Worm (Caenorhabditis elegans) whole organism, dauer: ENCODE measurements around the gene Y32F6A.5.

Source experiments
- unc-62 ChIP-seq: sonication (generic microtip); optimal IDR thresholded peaks from 2 replicates; lab custom pipeline; 2017; ENCODE audit warnings: missing biosample characterization, missing genetic modification reagents, missing genetic modification characterization

Y32F6A.5 gene

ce11 chrV:10453466-10453865 lies at the start of gene Y32F6A.5:
Gene Y32F6A.5 (minus strand): TSS chrV:10453605.
- no peak for TF ChIP-seq unc-62 (GFP tag; lab: Kevin White, UChicago)

- no peak for TF ChIP-seq unc-62 (GFP tag; lab: Kevin White, UChicago)
These were observed 49.6 kb upstream of the Y32F6A.5 start, which contains the start of gene C35A5.11 for ce11 chrV:10503011-10503410. Gene C35A5.11 (minus strand): TSS chrV:10503111.

ce11 chrV:10501295-10501694 lies 47.9 kb upstream of the Y32F6A.5 start, which contains the start of gene C35A5.3:
Gene C35A5.3 (minus strand): TSS chrV:10501395.
- TF ChIP-seq unc-62 (GFP tag; lab: Kevin White, UChicago): no peak

ce11 chrV:10496733-10497132 lies 43.3 kb upstream of the Y32F6A.5 start, which contains the start of gene C35A5.4:
Gene C35A5.4 (plus strand): TSS chrV:10497033.
- no peak for TF ChIP-seq unc-62 (GFP tag; lab: Kevin White, UChicago)

ce11 chrV:10493150-10493549 lies 39.7 kb upstream of the Y32F6A.5 start, which contains the start of gene ugt-33:
Gene ugt-33 (plus strand): TSS chrV:10493409.
- no peak for TF ChIP-seq unc-62 (GFP tag; lab: Kevin White, UChicago)

ce11 chrV:10491443-10491842 lies 38.0 kb upstream of the Y32F6A.5 start, which contains the start of gene aqp-5:
Gene aqp-5 (plus strand): TSS chrV:10491743.
- no peak for TF ChIP-seq unc-62 (GFP tag; lab: Kevin White, UChicago)

- TF ChIP-seq unc-62 (GFP tag; lab: Kevin White, UChicago): no peak
These were observed 36.6 kb upstream of the Y32F6A.5 start, which contains the start of gene ncx-5 for ce11 chrV:10489998-10490397. Gene ncx-5 (minus strand): TSS chrV:10490098.

- TF ChIP-seq unc-62 (GFP tag; lab: Kevin White, UChicago): no peak
These were observed 32.0 kb upstream of the Y32F6A.5 start for ce11 chrV:10485389-10485788.

ce11 chrV:10484640-10485039 lies 31.2 kb upstream of the Y32F6A.5 start, which contains the start of gene Y32F6B.1:
Gene Y32F6B.1 (minus strand): TSS chrV:10484740.
- no peak for TF ChIP-seq unc-62 (GFP tag; lab: Kevin White, UChicago)

ce11 chrV:10483995-10484394 lies 30.6 kb upstream of the Y32F6A.5 start:
- TF ChIP-seq unc-62 (GFP tag; lab: Kevin White, UChicago): no peak

- TF ChIP-seq unc-62 (GFP tag; lab: Kevin White, UChicago): no peak
These were observed 24.9 kb upstream of the Y32F6A.5 start, which contains the start of the genes crp-1 and Y32F6B.9 for ce11 chrV:10478097-10478828. Gene crp-1 (plus strand): TSS chrV:10478564. Gene Y32F6B.9 (plus strand): TSS chrV:10478699.

- no peak for TF ChIP-seq unc-62 (GFP tag; lab: Kevin White, UChicago)
These were observed 23.5 kb upstream of the Y32F6A.5 start for ce11 chrV:10476864-10477443.

- no peak for TF ChIP-seq unc-62 (GFP tag; lab: Kevin White, UChicago)
These were observed 22.0 kb upstream of the Y32F6A.5 start for ce11 chrV:10475421-10475820.

- TF ChIP-seq unc-62 (GFP tag; lab: Kevin White, UChicago): no peak
These were observed 20.6 kb upstream of the Y32F6A.5 start for ce11 chrV:10474040-10474439.

ce11 chrV:10472901-10473774 lies 19.7 kb upstream of the Y32F6A.5 start:
- no peak for TF ChIP-seq unc-62 (GFP tag; lab: Kevin White, UChicago)
